Fruit fly (Drosophila melanogaster) whole organism, pupa: ENCODE results near the gene CG6912.

ENCODE experiments used
- CG10348 ChIP-seq: fragments of 200-800 bp; sonication (Bioruptor generic); IDR thresholded peaks from 2 replicates; pipeline ENCODE4 v1.3.6; 2022; ENCODE audit warnings: missing biosample characterization, missing genetic modification characterization
- CG12605 ChIP-seq: fragments of 200-800 bp; sonication (Bioruptor generic); IDR thresholded peaks from 2 replicates; pipeline ENCODE4 v1.3.6; 2022; ENCODE audit warnings: missing biosample characterization, missing genetic modification characterization
- CG13204 ChIP-seq: fragments of 200-800 bp; sonication (Bioruptor generic); optimal IDR thresholded peaks from 2 replicates; lab custom pipeline; 2018; ENCODE audit warnings: missing biosample characterization, mild to moderate bottlenecking, missing genetic modification characterization, moderate library complexity
- CG14655 ChIP-seq: fragments of 200-800 bp; sonication (Bioruptor generic); optimal IDR thresholded peaks from 3 replicates; lab custom pipeline; 2017; ENCODE audit warnings: mild to moderate bottlenecking, missing biosample characterization, missing genetic modification reagents, missing genetic modification characterization
- CG15710 ChIP-seq: fragments of 200-800 bp; sonication (Bioruptor generic); optimal IDR thresholded peaks from 2 replicates; lab custom pipeline; 2018; ENCODE audit warnings: missing biosample characterization, mild to moderate bottlenecking, missing genetic modification characterization, moderate library complexity
- CG17806 ChIP-seq: fragments of 200-800 bp; sonication (Bioruptor generic); optimal IDR thresholded peaks from 2 replicates; lab custom pipeline; 2018; ENCODE audit warnings: missing biosample characterization, mild to moderate bottlenecking, missing genetic modification characterization, moderate library complexity
- CG32121 ChIP-seq: fragments of 200-800 bp; sonication (Bioruptor generic); IDR thresholded peaks from 2 replicates; pipeline ENCODE4 v1.3.6; 2022; ENCODE audit warnings: missing biosample characterization, missing genetic modification characterization
- CG34367 ChIP-seq: fragments of 200-800 bp; sonication (Bioruptor generic); optimal IDR thresholded peaks from 2 replicates; lab custom pipeline; 2018; ENCODE audit warnings: missing biosample characterization, mild to moderate bottlenecking, missing genetic modification characterization
- CG4496 ChIP-seq: fragments of 200-800 bp; sonication (Bioruptor generic); IDR thresholded peaks from 3 replicates; pipeline ENCODE4 v1.3.6; 2022; ENCODE audit warnings: missing biosample characterization, missing genetic modification characterization
- CG8159 ChIP-seq: fragments of 200-800 bp; sonication (Bioruptor generic); optimal IDR thresholded peaks from 3 replicates; lab custom pipeline; 2018; ENCODE audit warnings: missing biosample characterization, mild to moderate bottlenecking, missing genetic modification characterization, moderate library complexity
- CG8301 ChIP-seq: fragments of 200-800 bp; sonication (Bioruptor generic); optimal IDR thresholded peaks from 2 replicates; lab custom pipeline; 2018; ENCODE audit warnings: missing biosample characterization, mild to moderate bottlenecking, missing genetic modification characterization
- CG9948 ChIP-seq: fragments of 200-800 bp; sonication (Bioruptor generic); optimal IDR thresholded peaks from 2 replicates; lab custom pipeline; 2018; ENCODE audit warnings: missing biosample characterization, mild to moderate bottlenecking, missing genetic modification characterization, moderate library complexity
- D1 ChIP-seq: fragments of 200-800 bp; sonication (Bioruptor generic); optimal IDR thresholded peaks from 2 replicates; lab custom pipeline; 2018; ENCODE audit warnings: missing biosample characterization, mild to moderate bottlenecking, missing genetic modification characterization, moderate library complexity
- EcR ChIP-seq: fragments of 200-800 bp; sonication (Bioruptor generic); optimal IDR thresholded peaks from 3 replicates; lab custom pipeline; 2019; ENCODE audit warnings: missing biosample characterization, missing genetic modification characterization, mild to moderate bottlenecking, moderate library complexity, missing genetic modification reagents
- Ets98B ChIP-seq: fragments of 200-800 bp; sonication (Bioruptor generic); IDR thresholded peaks from 2 replicates; pipeline ENCODE4 v1.3.6; 2022; ENCODE audit warnings: missing biosample characterization, missing genetic modification characterization
- Pif1A ChIP-seq: fragments of 200-800 bp; sonication (Bioruptor generic); optimal IDR thresholded peaks from 3 replicates; lab custom pipeline; 2016; ENCODE audit warnings: missing biosample characterization, missing genetic modification characterization
- Pif1B ChIP-seq: fragments of 200-800 bp; sonication (Bioruptor generic); optimal IDR thresholded peaks from 3 replicates; lab custom pipeline; 2016; ENCODE audit warnings: missing biosample characterization, missing genetic modification characterization
- Snoo ChIP-seq: fragments of 200-800 bp; sonication (Bioruptor generic); optimal IDR thresholded peaks from 3 replicates; lab custom pipeline; 2017; ENCODE audit warnings: missing biosample characterization, mild to moderate bottlenecking, missing genetic modification characterization, inconsistent platforms
- fd96Ca ChIP-seq: fragments of 200-800 bp; sonication (Bioruptor generic); IDR thresholded peaks from 3 replicates; pipeline ENCODE4 v1.3.6; 2022; ENCODE audit warnings: missing biosample characterization, missing genetic modification characterization
- gl ChIP-seq: fragments of 200-800 bp; sonication (Bioruptor generic); optimal IDR thresholded peaks from 2 replicates; lab custom pipeline; 2018; ENCODE audit warnings: missing biosample characterization, mild to moderate bottlenecking, missing genetic modification characterization
- rn ChIP-seq: fragments of 200-800 bp; sonication (Bioruptor generic); IDR thresholded peaks from 2 replicates; pipeline ENCODE4 v1.3.6; 2022; ENCODE audit warnings: missing biosample characterization, missing genetic modification characterization

The CG6912 gene

dm6 chr3R:15131677-15132076, 5.1 kb downstream of the CG6912 start, which contains the start of gene CG42788:
TSS of gene CG42788 (minus strand) at chr3R:15131926.
- no peak for TF ChIP-seq CG32121 (GFP tag; lab: Robert Waterston, UW)
- TF ChIP-seq gl (tag; lab: Kevin White, UChicago) = no peak
- no peak for TF ChIP-seq CG8159 (tag; lab: Kevin White, UChicago)
- TF ChIP-seq CG8301 (tag; lab: Kevin White, UChicago) = no peak
- TF ChIP-seq CG17806 = no peak
- TF ChIP-seq CG14655 (GFP tag; lab: Kevin White, UChicago) = no peak
- TF ChIP-seq Snoo (tag; lab: Kevin White, UChicago) = peak; percentile 80
- no peak for TF ChIP-seq CG4496 (GFP tag; lab: Robert Waterston, UW)
- no peak for TF ChIP-seq Ets98B
- no peak for TF ChIP-seq Pif1A
- no peak for TF ChIP-seq fd96Ca (GFP tag; lab: Robert Waterston, UW)
- peak; percentile 33 for TF ChIP-seq Pif1B
- peak; percentile 33 for TF ChIP-seq CG15710 (tag; lab: Kevin White, UChicago)
- TF ChIP-seq CG10348 (GFP tag; lab: Robert Waterston, UW) = no peak
- TF ChIP-seq CG13204 (GFP tag; lab: Kevin White, UChicago) = peak; percentile 82
- TF ChIP-seq CG12605 (GFP tag; lab: Robert Waterston, UW) = no peak
- no peak for TF ChIP-seq rn
- TF ChIP-seq EcR (GFP tag; lab: Kevin White, UChicago) = peak; percentile 59
- peak; percentile 15 for TF ChIP-seq CG34367 (tag; lab: Kevin White, UChicago)
- no peak for TF ChIP-seq D1 (tag; lab: Kevin White, UChicago)
- TF ChIP-seq CG9948 (tag; lab: Kevin White, UChicago) = peak; percentile 0
- TF ChIP-seq, all 21 proteins: peak for 7

dm6 chr3R:15130873-15131272, 5.9 kb downstream of the CG6912 start:
- TF ChIP-seq Pif1A = no peak
- TF ChIP-seq CG13204 (GFP tag; lab: Kevin White, UChicago) = peak; percentile 25
- no peak for TF ChIP-seq CG32121 (GFP tag; lab: Robert Waterston, UW)
- TF ChIP-seq EcR (GFP tag; lab: Kevin White, UChicago) = peak; percentile 54

- TF ChIP-seq CG10348 (GFP tag; lab: Robert Waterston, UW) = no peak
- no peak for TF ChIP-seq CG8159 (tag; lab: Kevin White, UChicago)
- no peak for TF ChIP-seq rn
- no peak for TF ChIP-seq CG14655 (GFP tag; lab: Kevin White, UChicago)
- no peak for TF ChIP-seq CG34367 (tag; lab: Kevin White, UChicago)
- no peak for TF ChIP-seq Pif1B
- TF ChIP-seq CG17806 = no peak
- TF ChIP-seq CG32121 (GFP tag; lab: Robert Waterston, UW) = no peak
- no peak for TF ChIP-seq EcR (GFP tag; lab: Kevin White, UChicago)
- no peak for TF ChIP-seq CG4496 (GFP tag; lab: Robert Waterston, UW)
- TF ChIP-seq CG12605 (GFP tag; lab: Robert Waterston, UW) = no peak
- TF ChIP-seq fd96Ca (GFP tag; lab: Robert Waterston, UW) = no peak
- no peak for TF ChIP-seq Pif1A
- TF ChIP-seq D1 (tag; lab: Kevin White, UChicago) = no peak
These were observed 6.8 kb downstream of the CG6912 start for dm6 chr3R:15129998-15130397.

dm6 chr3R:15128646-15129429, 8.0 kb downstream of the CG6912 start:
- TF ChIP-seq CG9948 (tag; lab: Kevin White, UChicago) (peak; percentile 6), CG4496 (GFP tag; lab: Robert Waterston, UW) (0 out of 3 replicates have a peak, but pooled peaks have one; percentile 6), fd96Ca (GFP tag; lab: Robert Waterston, UW) (peak; percentile 36; the same call in 1 of the 3 replicates), CG15710 (tag; lab: Kevin White, UChicago) (no peak), CG32121 (GFP tag; lab: Robert Waterston, UW) (no peak), Pif1B (no peak), CG12605 (GFP tag; lab: Robert Waterston, UW) (no peak), rn (0 out of 2 replicates have a peak, but pooled peaks have one; percentile 19), EcR (GFP tag; lab: Kevin White, UChicago) (no peak), CG8301 (tag; lab: Kevin White, UChicago) (peak; percentile 27), CG10348 (GFP tag; lab: Robert Waterston, UW) (no peak), gl (tag; lab: Kevin White, UChicago) (no peak), CG8159 (tag; lab: Kevin White, UChicago) (no peak), Ets98B (no peak), CG13204 (GFP tag; lab: Kevin White, UChicago) (no peak), Pif1A (no peak), CG34367 (tag; lab: Kevin White, UChicago) (no peak), CG17806 (no peak), D1 (tag; lab: Kevin White, UChicago) (no peak), Snoo (tag; lab: Kevin White, UChicago) (no peak), CG14655 (GFP tag; lab: Kevin White, UChicago) (peak; percentile 68)
- TF ChIP-seq, all 21 proteins: peak for 6

- no peak for TF ChIP-seq CG13204 (GFP tag; lab: Kevin White, UChicago)
- TF ChIP-seq CG15710 (tag; lab: Kevin White, UChicago) = no peak
- no peak for TF ChIP-seq Pif1A
- no peak for TF ChIP-seq CG4496 (GFP tag; lab: Robert Waterston, UW)
- no peak for TF ChIP-seq CG32121 (GFP tag; lab: Robert Waterston, UW)
- no peak for TF ChIP-seq EcR (GFP tag; lab: Kevin White, UChicago)
- TF ChIP-seq CG14655 (GFP tag; lab: Kevin White, UChicago) = no peak
- TF ChIP-seq CG9948 (tag; lab: Kevin White, UChicago) = no peak
- no peak for TF ChIP-seq CG10348 (GFP tag; lab: Robert Waterston, UW)
- no peak for TF ChIP-seq Snoo (tag; lab: Kevin White, UChicago)
- no peak for TF ChIP-seq CG8301 (tag; lab: Kevin White, UChicago)
- TF ChIP-seq CG34367 (tag; lab: Kevin White, UChicago) = no peak
- no peak for TF ChIP-seq gl (tag; lab: Kevin White, UChicago)
These were observed 8.7 kb downstream of the CG6912 start for dm6 chr3R:15128060-15128459.
